Worm (Caenorhabditis elegans) whole organism, mixed stage, embryonic: ENCODE data around the gene hpo-28.

Source experiments
- M03D4.4 ChIP-seq: sonication (generic microtip); optimal IDR thresholded peaks from 2 replicates; lab custom pipeline; 2017; ENCODE audit warnings: mild to moderate bottlenecking, missing genetic modification characterization, missing compliant biosample characterization
- bed-3 ChIP-seq: fragments of 200-800 bp; sonication (Bioruptor generic); optimal IDR thresholded peaks from 3 replicates; lab custom pipeline; 2018; ENCODE audit warnings: mild to moderate bottlenecking, missing genetic modification characterization, moderate library complexity, missing compliant biosample characterization
- ceh-83 ChIP-seq: fragments of 200-800 bp; sonication (Bioruptor generic); optimal IDR thresholded peaks from 2 replicates; lab custom pipeline; 2018; ENCODE audit warnings: mild to moderate bottlenecking, missing genetic modification characterization, missing compliant biosample characterization
- ces-1 ChIP-seq: fragments of 150-350 bp; optimal IDR thresholded peaks from 2 replicates; lab custom pipeline; 2014; ENCODE audit warnings: missing biosample characterization, missing genetic modification reagents, missing genetic modification characterization
- lin-13 ChIP-seq: fragments of 150-350 bp; optimal IDR thresholded peaks from 2 replicates; lab custom pipeline; 2014; ENCODE audit warnings: missing biosample characterization, missing genetic modification characterization
- lsy-2 ChIP-seq: fragments of 150-350 bp; optimal IDR thresholded peaks from 2 replicates; lab custom pipeline; 2014; ENCODE audit warnings: missing biosample characterization, missing genetic modification characterization
- nhr-237 ChIP-seq: fragments of 150-350 bp; optimal IDR thresholded peaks from 2 replicates; lab custom pipeline; 2014; ENCODE audit warnings: missing biosample characterization, missing genetic modification characterization
- nhr-76 ChIP-seq: sonication (generic microtip); optimal IDR thresholded peaks from 2 replicates; lab custom pipeline; 2017; ENCODE audit warnings: missing biosample characterization, missing genetic modification characterization
- unc-120 ChIP-seq: sonication (generic microtip); optimal IDR thresholded peaks from 2 replicates; lab custom pipeline; 2017; ENCODE audit warnings: missing genetic modification characterization, missing compliant biosample characterization; ENCODE audit not compliant: poor library complexity, severe bottlenecking
- unc-39 ChIP-seq: fragments of 150-350 bp; optimal IDR thresholded peaks from 2 replicates; lab custom pipeline; 2014; ENCODE audit warnings: missing biosample characterization, missing genetic modification characterization
- unc-62 ChIP-seq: fragments of 150-350 bp; optimal IDR thresholded peaks from 2 replicates; lab custom pipeline; 2014; ENCODE audit warnings: missing biosample characterization, missing genetic modification reagents, missing genetic modification characterization
- ztf-11 ChIP-seq: fragments of 150-350 bp; optimal IDR thresholded peaks from 2 replicates; lab custom pipeline; 2014; ENCODE audit warnings: missing biosample characterization, missing genetic modification characterization

ce11 chrIII:5722550-5722949 lies 13.4 kb upstream of the hpo-28 start, which contains the start of gene wrm-1:
- TF ChIP-seq nhr-76 (tag; lab: Kevin White, UChicago) (no peak), nhr-237 (no peak), unc-39 (tag; lab: Kevin White, UChicago) (no peak), lsy-2 (no peak), unc-62 (GFP tag; lab: Kevin White, UChicago) (no peak), ztf-11 (tag; lab: Kevin White, UChicago) (no peak), ces-1 (GFP tag; lab: Kevin White, UChicago) (no peak), lin-13 (tag; lab: Kevin White, UChicago) (no peak), ceh-83 (GFP tag; lab: Kevin White, UChicago) (no peak), M03D4.4 (tag; lab: Kevin White, UChicago) (no peak), unc-120 (tag; lab: Kevin White, UChicago) (no peak), bed-3 (GFP tag; lab: Kevin White, UChicago) (no peak)
